Worm (Caenorhabditis elegans): ENCODE results near the gene ZK328.6.

- no peak for TF ChIP-seq nhr-28 (tag; optimal IDR thresholded peaks at IDR 0.05)
- TF ChIP-seq ztf-11 (tag; optimal IDR thresholded peaks at IDR 0.05) = no peak
- no peak for TF ChIP-seq snpc-1.2 (GFP tag; IDR thresholded peaks at IDR 0.05)
- TF ChIP-seq nhr-237 (tag; optimal IDR thresholded peaks at IDR 0.05) = no peak
- no peak for TF ChIP-seq nhr-41 (GFP tag; IDR thresholded peaks at IDR 0.05)
- TF ChIP-seq ama-1 (optimal IDR thresholded peaks at IDR 0.05) = no peak
- TF ChIP-seq attf-4 (tag; optimal IDR thresholded peaks at IDR 0.05) = no peak
- TF ChIP-seq snpc-4 (tag; optimal IDR thresholded peaks at IDR 0.05) = no peak
These were observed 43.4 kb upstream of the ZK328.6 start for ce11 chrIII:6073673-6074331.

Measured in whole organism, L4 larva.